Fruit fly (Drosophila melanogaster) whole organism, prepupa: ENCODE measurements around the gene CG32413.

Experiments
- Blimp-1 ChIP-seq: fragments of 200-800 bp; sonication (Bioruptor generic); optimal IDR thresholded peaks from 3 replicates; lab custom pipeline; 2017; ENCODE audit warnings: missing biosample characterization, missing genetic modification characterization, mild to moderate bottlenecking, moderate library complexity, missing genetic modification reagents
- CG10631 ChIP-seq: fragments of 200-800 bp; sonication (Bioruptor generic); optimal IDR thresholded peaks from 2 replicates; lab custom pipeline; 2016; ENCODE audit warnings: missing biosample characterization, missing genetic modification characterization
- CG11294 ChIP-seq: fragments of 200-800 bp; sonication (Bioruptor generic); IDR thresholded peaks from 2 replicates; pipeline ENCODE4 v1.3.6; 2022; ENCODE audit warnings: missing biosample characterization, missing genetic modification characterization
- CG11762 ChIP-seq: fragments of 200-800 bp; sonication (Bioruptor generic); optimal IDR thresholded peaks from 3 replicates; lab custom pipeline; 2016; ENCODE audit warnings: missing biosample characterization, missing genetic modification characterization; ENCODE audit not compliant: insufficient read depth
- CG11902 ChIP-seq: fragments of 200-800 bp; sonication (Bioruptor generic); optimal IDR thresholded peaks from 3 replicates; lab custom pipeline; 2016; ENCODE audit warnings: missing biosample characterization, missing genetic modification characterization
- CG15336 ChIP-seq: fragments of 200-800 bp; sonication (Bioruptor generic); IDR thresholded peaks from 2 replicates; pipeline ENCODE4 v1.3.6; 2022; ENCODE audit warnings: missing biosample characterization, missing genetic modification characterization
- CG1621 ChIP-seq: fragments of 200-800 bp; sonication (Bioruptor generic); optimal IDR thresholded peaks from 3 replicates; lab custom pipeline; 2018; ENCODE audit warnings: missing biosample characterization, mild to moderate bottlenecking, missing genetic modification characterization
- CG16779 ChIP-seq: fragments of 200-800 bp; sonication (Bioruptor generic); optimal IDR thresholded peaks from 3 replicates; lab custom pipeline; 2017; ENCODE audit warnings: missing biosample characterization, mild to moderate bottlenecking, missing genetic modification characterization
- CG3032 ChIP-seq: fragments of 200-800 bp; optimal IDR thresholded peaks from 2 replicates; lab custom pipeline; 2019; ENCODE audit warnings: missing biosample characterization, mild to moderate bottlenecking, missing genetic modification characterization, moderate library complexity
- CG31627 ChIP-seq: fragments of 200-800 bp; sonication (Bioruptor generic); optimal IDR thresholded peaks from 3 replicates; lab custom pipeline; 2016; ENCODE audit warnings: missing biosample characterization, missing genetic modification characterization
- CG32006 ChIP-seq: fragments of 200-800 bp; sonication (Bioruptor generic); optimal IDR thresholded peaks from 3 replicates; lab custom pipeline; 2017; ENCODE audit warnings: missing biosample characterization, mild to moderate bottlenecking, missing genetic modification characterization
- CG3919 ChIP-seq: fragments of 200-800 bp; sonication (Bioruptor generic); optimal IDR thresholded peaks from 3 replicates; lab custom pipeline; 2016; ENCODE audit warnings: missing biosample characterization, missing genetic modification characterization
- CG4318 ChIP-seq: fragments of 200-800 bp; sonication (Bioruptor generic); optimal IDR thresholded peaks from 3 replicates; lab custom pipeline; 2017; ENCODE audit warnings: missing biosample characterization, mild to moderate bottlenecking, missing genetic modification characterization
- CG6163 ChIP-seq: fragments of 200-800 bp; sonication (Bioruptor generic); IDR thresholded peaks from 3 replicates; pipeline ENCODE4 v1.3.6; 2022; ENCODE audit warnings: missing biosample characterization, missing genetic modification characterization
- CG6276 ChIP-seq: fragments of 200-800 bp; sonication (Bioruptor generic); optimal IDR thresholded peaks from 2 replicates; lab custom pipeline; 2017; ENCODE audit warnings: missing biosample characterization, mild to moderate bottlenecking, missing genetic modification characterization
- CG6808 ChIP-seq: fragments of 200-800 bp; sonication (Bioruptor generic); optimal IDR thresholded peaks from 3 replicates; lab custom pipeline; 2017; ENCODE audit warnings: missing biosample characterization, missing genetic modification characterization, mild to moderate bottlenecking, moderate library complexity, missing genetic modification reagents
- CG6854 ChIP-seq: fragments of 200-800 bp; sonication (Bioruptor generic); optimal IDR thresholded peaks from 2 replicates; lab custom pipeline; 2017; ENCODE audit warnings: missing biosample characterization, mild to moderate bottlenecking, missing genetic modification characterization
- CG7368 ChIP-seq: fragments of 200-800 bp; sonication (Bioruptor generic); optimal IDR thresholded peaks from 3 replicates; lab custom pipeline; 2016; ENCODE audit warnings: missing biosample characterization, missing genetic modification characterization
- CG8119 ChIP-seq: fragments of 200-800 bp; sonication (Bioruptor generic); IDR thresholded peaks from 3 replicates; pipeline ENCODE4 v1.3.6; 2022; ENCODE audit warnings: missing biosample characterization, missing genetic modification characterization
- CG8319 ChIP-seq: fragments of 200-800 bp; sonication (Bioruptor generic); optimal IDR thresholded peaks from 3 replicates; lab custom pipeline; 2016; ENCODE audit warnings: missing biosample characterization, missing genetic modification characterization
- CG8632 ChIP-seq: fragments of 200-800 bp; sonication (Bioruptor generic); optimal IDR thresholded peaks from 3 replicates; lab custom pipeline; 2016; ENCODE audit warnings: missing biosample characterization, missing genetic modification characterization
- CG9139 ChIP-seq: fragments of 200-800 bp; sonication (Bioruptor generic); optimal IDR thresholded peaks from 3 replicates; lab custom pipeline; 2017; ENCODE audit warnings: missing biosample characterization, mild to moderate bottlenecking, missing genetic modification characterization
- Eip75B ChIP-seq: fragments of 200-800 bp; sonication (Bioruptor generic); optimal IDR thresholded peaks from 3 replicates; lab custom pipeline; 2016; ENCODE audit warnings: missing biosample characterization, missing genetic modification characterization
- Eip78C ChIP-seq: fragments of 200-800 bp; sonication (Bioruptor generic); peaks from one replicate; lab custom pipeline; 2016; ENCODE audit warnings: missing biosample characterization, missing genetic modification characterization
- Eip93F ChIP-seq: fragments of 200-800 bp; sonication (Bioruptor generic); optimal IDR thresholded peaks from 2 replicates; lab custom pipeline; 2016; ENCODE audit warnings: missing biosample characterization, mild to moderate bottlenecking, missing genetic modification characterization
- Ets21C ChIP-seq: fragments of 200-800 bp; sonication (Bioruptor generic); optimal IDR thresholded peaks from 3 replicates; lab custom pipeline; 2016; ENCODE audit warnings: missing biosample characterization, missing genetic modification characterization
- Ets96B ChIP-seq: fragments of 200-800 bp; optimal IDR thresholded peaks from 2 replicates; lab custom pipeline; 2019; ENCODE audit warnings: missing biosample characterization, mild to moderate bottlenecking, missing genetic modification characterization, moderate library complexity
- Gug ChIP-seq: fragments of 200-800 bp; sonication (Bioruptor generic); IDR thresholded peaks from 2 replicates; pipeline ENCODE4 v1.3.6; 2022; ENCODE audit warnings: missing biosample characterization, missing genetic modification characterization
- Hr38 ChIP-seq: sonication (Bioruptor generic); optimal IDR thresholded peaks from 2 replicates; lab custom pipeline; 2016; ENCODE audit warnings: missing biosample characterization, missing genetic modification characterization
- Hr39 ChIP-seq: fragments of 200-800 bp; sonication (Bioruptor generic); optimal IDR thresholded peaks from 2 replicates; lab custom pipeline; 2016; ENCODE audit warnings: missing biosample characterization, missing genetic modification characterization
- Hr4 ChIP-seq: fragments of 200-800 bp; sonication (Bioruptor generic); optimal IDR thresholded peaks from 3 replicates; lab custom pipeline; 2016; ENCODE audit warnings: missing biosample characterization, missing genetic modification characterization
- Lpt ChIP-seq: fragments of 200-800 bp; sonication (Bioruptor generic); optimal IDR thresholded peaks from 3 replicates; lab custom pipeline; 2016; ENCODE audit warnings: missing biosample characterization, missing genetic modification characterization
- OdsH ChIP-seq: fragments of 200-800 bp; sonication (Bioruptor generic); optimal IDR thresholded peaks from 3 replicates; lab custom pipeline; 2016; ENCODE audit warnings: missing biosample characterization, missing genetic modification characterization
- Smox ChIP-seq: fragments of 200-800 bp; sonication (Bioruptor generic); optimal IDR thresholded peaks from 3 replicates; lab custom pipeline; 2016; ENCODE audit warnings: missing biosample characterization, missing genetic modification characterization
- Sox102F ChIP-seq: fragments of 200-800 bp; sonication (Bioruptor generic); optimal IDR thresholded peaks from 2 replicates; lab custom pipeline; 2016; ENCODE audit warnings: missing biosample characterization, mild to moderate bottlenecking, missing genetic modification characterization
- Sox14 ChIP-seq: fragments of 200-800 bp; sonication (Bioruptor generic); optimal IDR thresholded peaks from 3 replicates; lab custom pipeline; 2016; ENCODE audit warnings: missing biosample characterization, missing genetic modification characterization
- Sox15 ChIP-seq: fragments of 200-800 bp; sonication (Bioruptor generic); optimal IDR thresholded peaks from 3 replicates; lab custom pipeline; 2016; ENCODE audit warnings: missing biosample characterization, missing genetic modification characterization
- cyc ChIP-seq: fragments of 200-800 bp; sonication (Bioruptor generic); optimal IDR thresholded peaks from 3 replicates; lab custom pipeline; 2016; ENCODE audit warnings: missing biosample characterization, missing genetic modification characterization
- dsx ChIP-seq: fragments of 200-800 bp; optimal IDR thresholded peaks from 3 replicates; lab custom pipeline; 2019; ENCODE audit warnings: missing biosample characterization, mild to moderate bottlenecking, missing genetic modification characterization, moderate library complexity; ENCODE audit not compliant: poor library complexity, severe bottlenecking
- eg ChIP-seq: fragments of 200-800 bp; sonication (Bioruptor generic); IDR thresholded peaks from 3 replicates; pipeline ENCODE4 v1.3.6; 2022; ENCODE audit warnings: missing biosample characterization, missing genetic modification characterization
- esn ChIP-seq: fragments of 200-800 bp; sonication (Bioruptor generic); optimal IDR thresholded peaks from 2 replicates; lab custom pipeline; 2016; ENCODE audit warnings: missing biosample characterization, mild to moderate bottlenecking, missing genetic modification characterization, moderate library complexity
- fd85E ChIP-seq: fragments of 200-800 bp; sonication (Bioruptor generic); optimal IDR thresholded peaks from 3 replicates; lab custom pipeline; 2016; ENCODE audit warnings: missing biosample characterization, missing genetic modification characterization
- lz ChIP-seq: fragments of 200-800 bp; sonication (Bioruptor generic); optimal IDR thresholded peaks from 3 replicates; lab custom pipeline; 2016; ENCODE audit warnings: missing biosample characterization, missing genetic modification characterization
- pdm3 ChIP-seq: fragments of 200-800 bp; sonication (Bioruptor generic); optimal IDR thresholded peaks from 3 replicates; lab custom pipeline; 2016; ENCODE audit warnings: missing biosample characterization, missing genetic modification characterization
- salr ChIP-seq, 2 experiments: fragments of 200-800 bp; sonication (Bioruptor generic); optimal IDR thresholded peaks; 3 replicates each; lab custom pipeline; 2016 to 2018; ENCODE audit warnings: missing biosample characterization in 2 of 2, missing genetic modification characterization in 2 of 2, mild to moderate bottlenecking in 1 of 2
- spab ChIP-seq: fragments of 200-800 bp; sonication (Bioruptor generic); optimal IDR thresholded peaks from 2 replicates; lab custom pipeline; 2017; ENCODE audit warnings: missing biosample characterization, mild to moderate bottlenecking, missing genetic modification characterization, missing genetic modification reagents
- ss ChIP-seq, 2 experiments: fragments of 200-800 bp; sonication (Bioruptor generic); optimal IDR thresholded peaks; 2 replicates in 1 of 2; 3 replicates in 1 of 2; lab custom pipeline; 2017 to 2018; ENCODE audit warnings: mild to moderate bottlenecking in 2 of 2, missing biosample characterization in 2 of 2, missing genetic modification characterization in 2 of 2, moderate library complexity in 1 of 2
- svp ChIP-seq: fragments of 200-800 bp; sonication (Bioruptor generic); peaks from one replicate; lab custom pipeline; 2016; ENCODE audit warnings: missing biosample characterization, missing genetic modification characterization
- topi ChIP-seq: fragments of 200-800 bp; sonication (Bioruptor generic); optimal IDR thresholded peaks from 3 replicates; lab custom pipeline; 2016; ENCODE audit warnings: missing biosample characterization, missing genetic modification characterization
- vri ChIP-seq: fragments of 200-800 bp; sonication (Bioruptor generic); optimal IDR thresholded peaks from 3 replicates; lab custom pipeline; 2016; ENCODE audit warnings: missing biosample characterization, mild to moderate bottlenecking, missing genetic modification characterization

Gene CG32413

DNA sequence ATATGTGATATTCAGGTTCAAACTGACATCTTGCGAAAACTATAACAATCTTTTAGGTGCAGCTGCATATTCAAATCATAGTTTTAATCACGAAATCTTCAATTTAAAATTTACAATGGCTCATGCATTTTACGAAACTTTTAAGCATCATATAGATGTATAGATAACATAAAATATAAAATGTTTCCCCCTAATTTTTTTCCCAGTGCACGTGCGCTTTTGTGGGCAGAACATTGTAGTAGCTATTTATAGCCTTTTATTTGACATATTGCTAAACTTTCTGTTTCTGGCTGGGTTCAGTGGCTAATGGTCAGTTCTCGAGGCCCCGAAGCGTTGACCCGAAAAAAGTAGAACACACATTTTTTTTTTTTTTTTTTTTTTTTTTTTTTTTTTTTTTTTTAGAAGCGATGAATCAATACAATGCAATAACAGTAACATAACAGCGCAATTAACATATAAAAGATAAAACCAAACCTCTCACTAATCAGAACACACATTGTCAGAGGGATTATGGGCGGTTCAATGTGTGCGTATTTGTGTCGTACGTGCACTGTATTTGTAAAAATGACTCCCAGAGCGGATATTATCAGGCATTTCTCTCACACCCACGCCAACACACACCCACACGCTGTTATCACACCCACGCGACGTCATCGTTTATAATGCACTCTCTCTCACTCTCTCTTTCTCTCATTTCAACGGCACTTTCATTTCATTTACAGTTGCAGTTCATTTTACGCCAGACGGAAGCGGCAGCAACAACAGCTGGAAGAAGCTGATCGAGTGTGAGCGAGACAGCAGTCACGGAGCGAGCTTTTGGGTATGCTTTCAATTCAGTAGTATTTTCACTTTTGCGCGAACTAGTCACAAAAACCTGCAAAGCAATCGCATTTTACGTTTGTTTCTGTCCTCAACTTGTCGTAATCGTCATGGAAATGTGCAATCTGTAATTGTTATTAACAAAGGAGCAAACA lies 22.4 kb upstream of the CG32413 start:
- TF ChIP-seq lz (GFP tag; lab: Kevin White, UChicago) = peak; percentile 27
- TF ChIP-seq Eip75B (GFP tag; lab: Kevin White, UChicago) = peak; percentile 1
- peak; percentile 58 for TF ChIP-seq CG3919 (GFP tag; lab: Kevin White, UChicago)
- no peak for TF ChIP-seq spab (GFP tag; lab: Kevin White, UChicago)
- TF ChIP-seq OdsH (GFP tag; lab: Kevin White, UChicago) = peak; percentile 33
- TF ChIP-seq CG6854 (GFP tag; lab: Kevin White, UChicago) = peak; percentile 57
- TF ChIP-seq CG7368 (GFP tag; lab: Kevin White, UChicago) = no peak
- TF ChIP-seq vri (GFP tag; lab: Kevin White, UChicago) = peak; percentile 54
- TF ChIP-seq CG3032 (tag; lab: Kevin White, UChicago) = no peak
- TF ChIP-seq CG31627 = peak; percentile 23
- no peak for TF ChIP-seq CG11902
- no peak; the same call in 2 of the 3 replicates for TF ChIP-seq CG8119
- TF ChIP-seq pdm3 (GFP tag; lab: Kevin White, UChicago) = peak; percentile 36
- TF ChIP-seq salr (GFP tag; optimal IDR thresholded peaks at IDR 0.05; lab: Kevin White, UChicago) = no peak
- TF ChIP-seq CG15336 = peak; percentile 37; the same call in 1 of the 2 replicates
- no peak for TF ChIP-seq Sox15
- TF ChIP-seq CG16779 (tag; lab: Kevin White, UChicago) = peak; percentile 29
- TF ChIP-seq cyc (GFP tag; lab: Kevin White, UChicago) = no peak
- peak; percentile 59; the same call in 1 of the 3 replicates for TF ChIP-seq eg (GFP tag; lab: Robert Waterston, UW)
- TF ChIP-seq CG9139 (GFP tag; lab: Kevin White, UChicago) = peak; percentile 0
- no peak for TF ChIP-seq CG11294 (GFP tag; lab: Robert Waterston, UW)
- TF ChIP-seq Eip93F (GFP tag; lab: Kevin White, UChicago) = no peak
- TF ChIP-seq CG1621 (tag; lab: Kevin White, UChicago) = peak; percentile 46
- peak; percentile 28 for TF ChIP-seq topi (GFP tag; lab: Kevin White, UChicago)
- peak in 1 of 2 experiments; percentile 7 for TF ChIP-seq ss (GFP tag; optimal IDR thresholded peaks at IDR 0.05; lab: Kevin White, UChicago)
- TF ChIP-seq CG4318 (GFP tag; lab: Kevin White, UChicago) = no peak
- TF ChIP-seq Sox14 (GFP tag; lab: Kevin White, UChicago) = peak; percentile 22
- TF ChIP-seq Ets21C = no peak
- peak; percentile 14 for TF ChIP-seq dsx
- peak; percentile 8 for TF ChIP-seq Smox (GFP tag; lab: Kevin White, UChicago)
- no peak for TF ChIP-seq CG11762 (GFP tag; lab: Kevin White, UChicago)
- TF ChIP-seq Hr38 (GFP tag; lab: Kevin White, UChicago) = no peak
- TF ChIP-seq CG8632 (GFP tag; lab: Kevin White, UChicago) = no peak
- TF ChIP-seq Eip78C (GFP tag; lab: Kevin White, UChicago) = peak; percentile 72
- TF ChIP-seq Gug = no peak
- TF ChIP-seq Hr39 = peak; percentile 25
- TF ChIP-seq esn = peak; percentile 42
- TF ChIP-seq CG10631 = peak; percentile 6
- peak; percentile 22 for TF ChIP-seq CG32006 (GFP tag; lab: Kevin White, UChicago)
- peak; percentile 54; the same call in 2 of the 3 replicates for TF ChIP-seq CG6163 (GFP tag; lab: Robert Waterston, UW)
- TF ChIP-seq fd85E = no peak
- no peak for TF ChIP-seq Lpt (GFP tag; lab: Kevin White, UChicago)
- TF ChIP-seq CG6276 = peak; percentile 14
- TF ChIP-seq Ets96B (tag; lab: Kevin White, UChicago) = no peak
- peak; percentile 35 for TF ChIP-seq Sox102F (GFP tag; lab: Kevin White, UChicago)
- TF ChIP-seq Blimp-1 (GFP tag; lab: Kevin White, UChicago) = peak; percentile 97
- no peak for TF ChIP-seq CG8319
- TF ChIP-seq svp = peak; percentile 82
- peak; percentile 48 for TF ChIP-seq Hr4
- TF ChIP-seq CG6808 = no peak
